Fruit fly (Drosophila melanogaster) whole organism: ENCODE data around the gene CG10874.

Experiments
- CG8478 ChIP-seq: fragments of >200 bp; optimal IDR thresholded peaks from 2 replicates; lab custom pipeline; 2018; ENCODE audit warnings: inconsistent platforms
- Dll ChIP-seq: fragments of >200 bp; optimal IDR thresholded peaks from 2 replicates; lab custom pipeline; 2017
- EcR ChIP-seq, 2 experiments: fragments of >200 bp; optimal IDR thresholded peaks; 2 replicates each; lab custom pipeline; 2017; ENCODE audit warnings: missing biosample characterization in 2 of 2, missing genetic modification characterization in 2 of 2, missing genetic modification reagents in 2 of 2
- pan ChIP-seq: fragments of >200 bp; optimal IDR thresholded peaks from 2 replicates; lab custom pipeline; 2017
- psq ChIP-seq: fragments of >200 bp; optimal IDR thresholded peaks from 2 replicates; lab custom pipeline; 2017
- usp ChIP-seq: fragments of >200 bp; optimal IDR thresholded peaks from 2 replicates; lab custom pipeline; 2017; ENCODE audit warnings: missing biosample characterization, missing genetic modification characterization, mixed read lengths

The CG10874 gene

DNA sequence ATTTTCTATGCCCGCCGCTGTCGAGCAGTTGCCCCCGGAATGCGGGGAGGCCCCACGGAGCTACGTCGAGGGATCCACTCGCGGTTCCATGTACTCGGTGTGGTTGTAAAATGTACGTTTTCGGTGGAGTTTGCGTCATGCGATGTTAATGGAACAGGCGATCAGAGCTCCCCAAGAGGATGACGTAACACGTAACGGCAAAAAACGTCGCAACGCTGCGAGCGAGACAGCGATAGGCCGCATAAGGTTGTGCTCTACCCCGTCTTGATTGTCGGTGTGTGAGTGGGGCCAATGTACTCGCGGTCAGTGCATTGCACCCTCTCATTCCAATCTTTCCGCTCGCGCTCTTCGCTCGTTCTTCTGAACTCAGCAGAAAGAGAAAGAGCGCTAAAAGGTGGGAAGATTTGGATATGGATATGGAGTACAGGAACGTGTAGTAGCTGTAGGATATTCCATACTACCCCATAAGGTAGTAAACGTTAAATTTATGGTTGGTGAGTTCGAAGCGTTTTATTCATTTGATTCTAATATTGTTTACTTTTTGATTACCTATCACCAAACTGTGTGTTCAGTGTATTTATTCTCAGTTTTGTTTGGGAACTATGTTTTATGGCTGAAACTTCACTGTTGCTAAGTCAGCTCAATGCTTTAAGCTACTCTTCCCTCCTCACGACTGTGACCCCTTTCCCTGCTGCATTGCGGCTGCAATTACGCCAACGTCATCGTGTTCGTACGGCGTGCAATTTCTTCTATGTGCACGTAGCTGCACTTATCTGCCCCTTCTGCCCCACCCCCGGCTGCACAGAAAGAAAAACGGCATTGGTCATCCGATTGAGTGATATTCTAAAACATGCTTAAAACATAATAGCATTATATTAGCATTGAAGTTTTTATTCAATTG is 8.2 kb upstream of the CG10874 start:
- no peak for TF ChIP-seq Dll (lab: Kevin White, UChicago)
- peak; percentile 100 for TF ChIP-seq EcR (GFP tag; optimal IDR thresholded peaks at IDR 0.05; lab: Kevin White, UChicago)

DNA sequence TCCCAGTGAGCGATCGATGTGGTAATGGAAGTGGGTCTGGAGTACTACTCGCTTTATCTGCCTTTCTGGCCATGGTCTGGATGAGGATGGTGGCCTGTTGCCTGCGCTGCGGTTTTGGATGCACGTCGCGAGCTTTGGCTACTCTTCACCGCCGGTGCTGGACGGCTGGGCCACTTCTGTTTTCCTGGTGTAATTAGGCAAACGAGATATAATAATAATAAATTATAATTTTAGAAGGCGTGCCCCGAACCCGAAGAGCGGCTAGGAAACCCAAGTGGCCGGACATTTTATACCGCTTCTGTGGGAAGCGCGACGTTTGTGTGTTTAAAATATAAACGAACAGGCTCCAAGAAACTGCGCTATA is 7.2 kb upstream of the CG10874 start:
- no peak for TF ChIP-seq usp (GFP tag; lab: Kevin White, UChicago)

DNA sequence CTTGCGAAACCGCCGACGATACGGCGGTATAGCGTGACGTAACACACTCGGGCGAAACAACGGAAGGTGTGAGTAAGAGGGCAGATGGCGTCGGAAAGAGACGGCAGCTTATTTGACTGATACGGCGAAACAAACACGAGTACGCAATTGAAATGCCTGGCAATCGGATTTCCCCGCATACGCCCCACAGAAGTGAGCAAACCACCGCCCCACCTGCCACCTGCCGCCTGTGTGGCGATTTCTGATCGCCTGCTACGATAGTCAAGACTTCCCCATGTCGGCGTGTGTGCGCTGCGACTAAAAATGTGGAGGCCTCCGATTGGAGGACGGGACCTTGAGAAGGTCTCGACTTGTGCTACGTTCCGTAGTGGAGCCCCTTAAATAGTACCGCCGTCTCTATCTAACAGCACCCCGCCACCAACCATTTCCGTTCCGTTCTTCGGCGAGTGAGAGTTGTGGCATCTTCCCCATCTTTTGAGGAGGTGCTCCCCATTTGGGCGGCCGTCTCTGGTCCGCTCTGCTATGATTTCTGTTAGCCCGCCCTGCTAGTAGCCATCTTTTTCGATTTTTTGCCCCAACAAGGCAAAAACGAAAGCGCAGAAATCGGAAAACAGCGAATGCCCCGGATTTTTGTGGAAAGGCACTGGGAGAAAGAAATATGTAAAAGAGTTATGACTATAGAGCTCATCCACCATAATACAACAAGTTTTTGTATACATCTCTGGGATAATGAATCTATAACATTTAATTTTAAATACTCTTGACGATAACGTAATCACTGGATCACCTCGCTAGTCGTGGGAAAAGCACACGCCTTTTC is 6.6 kb upstream of the CG10874 start:
- TF ChIP-seq usp (GFP tag; lab: Kevin White, UChicago) = no peak
- TF ChIP-seq EcR (GFP tag; optimal IDR thresholded peaks at IDR 0.05; lab: Kevin White, UChicago) = peak; percentile 65 to 90
- peak; percentile 21 for TF ChIP-seq CG8478 (lab: Kevin White, UChicago)
- no peak for TF ChIP-seq Dll (lab: Kevin White, UChicago)

- no peak for TF ChIP-seq Dll (lab: Kevin White, UChicago)
- TF ChIP-seq EcR (GFP tag; optimal IDR thresholded peaks at IDR 0.05; lab: Kevin White, UChicago) = no peak
- no peak for TF ChIP-seq pan (lab: Kevin White, UChicago)
- TF ChIP-seq psq (lab: Kevin White, UChicago) = no peak
- no peak for TF ChIP-seq CG8478 (lab: Kevin White, UChicago)
These were observed 5.9 kb upstream of the CG10874 start for dm6 chr2L:2198119-2198494.

- TF ChIP-seq usp (GFP tag; lab: Kevin White, UChicago) (no peak), EcR (GFP tag; optimal IDR thresholded peaks at IDR 0.05; lab: Kevin White, UChicago) (peak in 1 of 2 experiments; percentile 89)
These were observed 5.4 kb upstream of the CG10874 start, which contains the start of gene COX7AL2 for dm6 chr2L:2197475-2198118. Gene COX7AL2 (minus strand): TSS chr2L:2197912.

DNA sequence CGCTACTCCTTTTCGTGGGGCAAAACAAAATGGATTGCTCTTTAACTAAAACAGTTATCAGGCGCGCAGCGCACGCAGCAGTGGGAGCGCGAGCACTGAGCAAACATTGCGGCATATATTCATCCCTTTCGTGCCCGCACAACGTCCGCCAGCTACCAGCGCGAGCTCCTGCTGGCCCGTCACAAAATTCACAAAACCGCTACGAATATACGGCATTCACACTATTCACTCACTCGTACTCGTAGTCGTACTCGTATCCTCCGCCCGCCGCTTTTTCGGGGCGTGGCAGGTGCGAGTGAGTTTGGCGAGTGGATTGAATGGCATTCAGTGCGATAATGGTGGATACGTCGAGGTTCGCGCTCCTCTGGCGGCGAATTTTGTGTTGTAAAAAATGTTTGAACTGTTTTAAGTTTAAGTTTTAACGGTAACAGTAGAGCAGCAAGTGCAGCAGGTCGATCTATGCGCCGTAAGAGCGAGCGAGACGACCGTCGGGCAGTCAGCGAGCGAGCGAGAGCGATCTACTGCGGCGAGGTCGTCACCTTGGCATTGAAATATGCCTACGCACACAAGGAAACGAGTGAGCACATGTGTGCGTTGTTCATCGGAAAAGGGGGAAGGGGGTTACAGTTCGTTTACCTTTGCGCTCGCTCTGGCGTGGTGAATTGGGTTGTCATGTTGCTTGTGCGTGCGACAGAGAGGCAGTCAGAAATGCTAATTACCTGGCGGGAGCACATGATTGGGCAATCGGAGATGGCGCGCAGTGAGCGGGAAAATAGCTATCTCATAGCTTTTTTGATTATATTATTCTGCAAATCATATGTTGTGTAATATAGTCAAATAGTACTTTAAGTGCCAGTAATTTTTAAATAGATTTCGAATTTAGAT is 4.6 kb upstream of the CG10874 start:
- TF ChIP-seq pan (lab: Kevin White, UChicago) (no peak), CG8478 (lab: Kevin White, UChicago) (peak; percentile 33), Dll (lab: Kevin White, UChicago) (peak; percentile 87), usp (GFP tag; lab: Kevin White, UChicago) (no peak), EcR (GFP tag; optimal IDR thresholded peaks at IDR 0.05; lab: Kevin White, UChicago) (peak; percentile 100), psq (lab: Kevin White, UChicago) (no peak)

dm6 chr2L:2195328-2195727 is 3.1 kb upstream of the CG10874 start:
- TF ChIP-seq usp (GFP tag; lab: Kevin White, UChicago) = no peak
- no peak for TF ChIP-seq CG8478 (lab: Kevin White, UChicago)
- TF ChIP-seq EcR (GFP tag; optimal IDR thresholded peaks at IDR 0.05; lab: Kevin White, UChicago) = no peak
- TF ChIP-seq Dll (lab: Kevin White, UChicago) = no peak
- no peak for TF ChIP-seq psq (lab: Kevin White, UChicago)
- TF ChIP-seq pan (lab: Kevin White, UChicago) = no peak

DNA sequence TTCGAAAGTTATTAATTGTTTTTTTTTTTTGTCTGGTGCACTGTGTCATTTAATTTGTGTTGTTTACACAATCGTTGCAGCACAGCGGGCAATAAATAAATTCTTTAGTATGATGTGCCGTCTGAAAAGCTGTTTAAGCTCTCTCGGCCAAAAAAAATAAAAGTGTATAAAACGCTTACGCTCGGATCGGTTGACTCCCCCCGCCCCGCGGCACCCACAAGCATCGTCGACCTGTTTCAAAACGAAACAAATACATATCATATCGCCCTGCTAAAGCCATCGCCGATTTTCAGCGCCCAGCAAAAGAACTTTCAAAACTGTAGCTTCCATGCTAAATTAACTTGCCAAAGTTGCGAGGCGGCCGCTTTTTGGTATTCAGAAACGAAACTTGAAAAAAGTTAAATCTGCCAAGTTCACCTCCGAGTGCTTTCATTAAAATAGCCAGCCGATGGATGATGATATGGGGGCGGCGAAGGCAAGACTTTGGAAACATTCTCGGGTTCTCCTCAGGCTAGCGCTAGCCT is 2.2 kb upstream of the CG10874 start:
- TF ChIP-seq Dll (lab: Kevin White, UChicago) (no peak), EcR (GFP tag; optimal IDR thresholded peaks at IDR 0.05; lab: Kevin White, UChicago) (peak in 1 of 2 experiments; percentile 31), psq (lab: Kevin White, UChicago) (no peak)

dm6 chr2L:2193357-2193780 is 1.2 kb upstream of the CG10874 start:
- TF ChIP-seq CG8478 (lab: Kevin White, UChicago) (peak; percentile 50), Dll (lab: Kevin White, UChicago) (peak; percentile 38), psq (lab: Kevin White, UChicago) (no peak), usp (GFP tag; lab: Kevin White, UChicago) (no peak), EcR (GFP tag; optimal IDR thresholded peaks at IDR 0.05; lab: Kevin White, UChicago) (peak; percentile 25 to 69), pan (lab: Kevin White, UChicago) (no peak)

- TF ChIP-seq psq (lab: Kevin White, UChicago) = no peak
- no peak for TF ChIP-seq pan (lab: Kevin White, UChicago)
- no peak for TF ChIP-seq CG8478 (lab: Kevin White, UChicago)
- TF ChIP-seq usp (GFP tag; lab: Kevin White, UChicago) = no peak
- TF ChIP-seq EcR (GFP tag; optimal IDR thresholded peaks at IDR 0.05; lab: Kevin White, UChicago) = no peak
- TF ChIP-seq Dll (lab: Kevin White, UChicago) = no peak
These were observed 782 bp downstream of the CG10874 start for dm6 chr2L:2191404-2191803.
